Worm (Caenorhabditis elegans) whole organism, early embryonic: ENCODE results near the gene F56D6.21.

ENCODE experiments used
- B0310.2 ChIP-seq: sonication (generic microtip); optimal IDR thresholded peaks from 2 replicates; lab custom pipeline; 2016; ENCODE audit warnings: mild to moderate bottlenecking, missing genetic modification characterization, missing compliant biosample characterization
- F13C5.2 ChIP-seq: sonication (generic microtip); optimal IDR thresholded peaks from 2 replicates; lab custom pipeline; 2017; ENCODE audit warnings: mild to moderate bottlenecking, missing genetic modification characterization, inconsistent platforms, missing compliant biosample characterization
- aly-1 ChIP-seq: sonication (generic microtip); optimal IDR thresholded peaks from 2 replicates; lab custom pipeline; 2016; ENCODE audit warnings: missing genetic modification characterization, missing compliant biosample characterization
- ama-1 ChIP-seq: fragments of 150-350 bp; optimal IDR thresholded peaks from 2 replicates; lab custom pipeline; 2014
- ceh-36 ChIP-seq: sonication (generic microtip); optimal IDR thresholded peaks from 2 replicates; lab custom pipeline; 2016; ENCODE audit warnings: missing genetic modification characterization, inconsistent platforms, missing compliant biosample characterization
- pes-1 ChIP-seq: fragments of 200-800 bp; sonication (Bioruptor generic); IDR thresholded peaks from 2 replicates; pipeline ENCODE4 v1.3.6; 2022; ENCODE audit warnings: missing genetic modification reagents, missing genetic modification characterization, missing compliant biosample characterization
- scrt-1 ChIP-seq: fragments of 200-800 bp; sonication (Bioruptor generic); IDR thresholded peaks from 2 replicates; pipeline ENCODE4 v1.3.6; 2022; ENCODE audit warnings: missing genetic modification characterization, missing compliant biosample characterization
- tbx-11 ChIP-seq: fragments of 200-800 bp; sonication (Bioruptor generic); IDR thresholded peaks from 2 replicates; pipeline ENCODE4 v1.3.6; 2022; ENCODE audit warnings: missing genetic modification characterization, missing compliant biosample characterization
- tbx-37 ChIP-seq: fragments of 200-800 bp; sonication (Bioruptor generic); conservative IDR thresholded peaks from 2 replicates; pipeline ENCODE4 v1.3.6; 2022; ENCODE audit warnings: missing genetic modification reagents, missing genetic modification characterization, missing compliant biosample characterization
- tra-4 ChIP-seq: sonication (generic microtip); optimal IDR thresholded peaks from 2 replicates; lab custom pipeline; 2017; ENCODE audit warnings: missing genetic modification characterization, missing compliant biosample characterization

ce11 chrIV:3919506-3919905, 14.8 kb downstream of the F56D6.21 start, which contains the start of gene srz-19:
- TF ChIP-seq ama-1 (lab: Kevin White, UChicago) (no peak), tbx-11 (GFP tag; lab: Robert Waterston, UW) (no peak), F13C5.2 (tag; lab: Kevin White, UChicago) (no peak), tra-4 (no peak), aly-1 (no peak), pes-1 (GFP tag; lab: Robert Waterston, UW) (no peak), ceh-36 (no peak), tbx-37 (no peak), scrt-1 (no peak), B0310.2 (tag; lab: Kevin White, UChicago) (no peak)
